Fruit fly (Drosophila melanogaster): Measurements from ENCODE around the gene CG3434.

DNA sequence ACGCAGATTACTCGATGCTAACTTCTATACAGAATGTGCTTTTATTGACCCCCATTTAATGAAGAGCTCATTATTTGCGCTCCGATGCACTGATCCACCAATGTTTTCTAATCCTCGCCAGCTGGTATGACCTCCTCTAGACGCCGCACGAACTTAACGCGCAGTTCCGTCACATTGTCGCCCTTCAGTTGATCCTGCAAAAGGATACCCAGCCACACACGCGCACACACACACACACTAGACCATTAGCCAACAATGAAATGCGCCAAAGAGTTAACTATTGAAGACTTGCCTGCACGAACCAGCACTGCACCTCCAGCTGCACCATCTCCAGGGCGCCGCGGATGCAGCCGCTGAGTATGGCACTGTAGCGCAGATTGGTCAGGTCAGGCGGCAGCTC is 21.7 kb downstream of the CG3434 start:
- TF ChIP-seq EcR (GFP tag; optimal IDR thresholded peaks at IDR 0.05) (no peak), CG14655 (GFP tag; optimal IDR thresholded peaks at IDR 0.05) (no peak), rn (GFP tag; IDR thresholded peaks at IDR 0.05) (no peak), Ets98B (GFP tag; IDR thresholded peaks at IDR 0.05) (no peak), CG8301 (tag; optimal IDR thresholded peaks at IDR 0.05) (no peak), CG12605 (GFP tag; IDR thresholded peaks at IDR 0.05) (no peak), fd96Ca (GFP tag; IDR thresholded peaks at IDR 0.05) (no peak), CG17806 (tag; optimal IDR thresholded peaks at IDR 0.05) (no peak)

All from whole organism, pupa.